Worm (Caenorhabditis elegans): ENCODE results near the gene fbxa-201.

Gene fbxa-201

ce11 chrV:1937963-1938362, 37.2 kb upstream of the fbxa-201 start, which contains the start of gene glb-25:
Gene glb-25 (plus strand): TSS chrV:1938263.
- TF ChIP-seq arid-1 (GFP tag; conservative IDR thresholded peaks at IDR 0.05) (no peak), ceh-82 (tag; optimal IDR thresholded peaks at IDR 0.05) (no peak), nhr-6 (tag; optimal IDR thresholded peaks at IDR 0.05) (no peak), attf-4 (tag; optimal IDR thresholded peaks at IDR 0.05) (no peak), lin-38 (GFP tag; IDR thresholded peaks at IDR 0.05) (no peak), daf-16 (GFP tag; optimal IDR thresholded peaks at IDR 0.05) (no peak), daf-16 (tag; optimal IDR thresholded peaks at IDR 0.05) (no peak), aly-2 (tag; optimal IDR thresholded peaks at IDR 0.05) (no peak), sdz-12 (GFP tag; optimal IDR thresholded peaks at IDR 0.05) (no peak), nhr-76 (tag; optimal IDR thresholded peaks at IDR 0.05) (no peak), lir-3 (tag; optimal IDR thresholded peaks at IDR 0.05) (no peak), ceh-44 (GFP tag; IDR thresholded peaks at IDR 0.05) (no peak), Y75B8A.6 (GFP tag; IDR thresholded peaks at IDR 0.05) (no peak), nhr-41 (GFP tag; IDR thresholded peaks at IDR 0.05) (no peak), nhr-237 (tag; optimal IDR thresholded peaks at IDR 0.05) (no peak), nhr-48 (tag; optimal IDR thresholded peaks at IDR 0.05) (no peak), F10B5.3 (tag; optimal IDR thresholded peaks at IDR 0.05) (no peak), T26A8.4 (GFP tag; IDR thresholded peaks at IDR 0.05) (no peak), nhr-10 (tag; optimal IDR thresholded peaks at IDR 0.05) (no peak), zip-2 (tag; optimal IDR thresholded peaks at IDR 0.05) (no peak), pha-4 (GFP tag; IDR thresholded peaks at IDR 0.05) (no peak), pha-4 (tag; optimal IDR thresholded peaks at IDR 0.05) (no peak)

- TF ChIP-seq fkh-10 (GFP tag; optimal IDR thresholded peaks at IDR 0.05) (peak; percentile 63), ama-1 (optimal IDR thresholded peaks at IDR 0.05) (no peak), aha-1 (tag) (peak; percentile 81)
Measured at ce11 chrV:1940472-1941221, 34.5 kb upstream of the fbxa-201 start.

ce11 chrV:1943465-1943864, 31.7 kb upstream of the fbxa-201 start:
- TF ChIP-seq mdl-1 (tag; optimal IDR thresholded peaks at IDR 0.05) (peak in 1 of 2 experiments; percentile 72), nhr-28 (tag; optimal IDR thresholded peaks at IDR 0.05) (no peak), ctbp-1 (GFP tag; IDR thresholded peaks at IDR 0.05) (peak; percentile 78), attf-4 (tag; optimal IDR thresholded peaks at IDR 0.05) (no peak), zfp-3 (GFP tag; conservative IDR thresholded peaks at IDR 0.05) (no peak), mep-1 (tag; optimal IDR thresholded peaks at IDR 0.05) (peak; percentile 34), hmg-1.1 (GFP tag; IDR thresholded peaks at IDR 0.05) (peak; percentile 52), spr-1 (tag; optimal IDR thresholded peaks at IDR 0.05) (no peak), nhr-42 (GFP tag; IDR thresholded peaks at IDR 0.05) (no peak), set-16 (GFP tag; IDR thresholded peaks at IDR 0.05) (peak; percentile 78), fkh-10 (GFP tag; optimal IDR thresholded peaks at IDR 0.05) (peak; percentile 86), zip-11 (GFP tag; IDR thresholded peaks at IDR 0.05) (no peak), cey-2 (tag; optimal IDR thresholded peaks at IDR 0.05; ENCODE audit: borderline replicate concordance, insufficient read depth) (no peak), lsy-2 (tag; optimal IDR thresholded peaks at IDR 0.05) (peak in 1 of 2 experiments; percentile 38), unc-62 (GFP tag; optimal IDR thresholded peaks at IDR 0.05 in 1 of 2) (peak in 1 of 2 experiments; percentile 11), unc-62 (tag; optimal IDR thresholded peaks at IDR 0.05) (no peak), lin-1 (GFP tag; IDR thresholded peaks at IDR 0.05) (no peak), rbr-2 (tag; optimal IDR thresholded peaks at IDR 0.05) (peak; percentile 72), F37D6.2 (tag; optimal IDR thresholded peaks at IDR 0.05) (peak; percentile 50), hlh-30 (tag; optimal IDR thresholded peaks at IDR 0.05; ENCODE audit: insufficient read depth) (peak; percentile 11), php-3 (GFP tag; IDR thresholded peaks at IDR 0.05) (no peak), F26F4.8 (GFP tag; conservative IDR thresholded peaks at IDR 0.05) (no peak), aha-1 (tag) (peak; percentile 46), snpc-1.2 (GFP tag; IDR thresholded peaks at IDR 0.05) (no peak)

Data from whole organism, L4 larva.